Fruit fly (Drosophila melanogaster) whole organism, embryonic: ENCODE results near the gene Cep135.

Source experiments
- Ada2b ChIP-seq: fragments of 200-800 bp; sonication (Bioruptor generic); IDR thresholded peaks from 2 replicates; pipeline ENCODE4 v1.3.6; 2022; ENCODE audit warnings: missing biosample characterization, missing genetic modification characterization
- B-H1 ChIP-seq: fragments of 200-800 bp; sonication (Bioruptor generic); IDR thresholded peaks from 3 replicates; pipeline ENCODE4 v1.3.6; 2022; ENCODE audit warnings: missing biosample characterization, missing genetic modification characterization
- C15 ChIP-seq: fragments of 200-800 bp; sonication (Bioruptor generic); IDR thresholded peaks from 3 replicates; pipeline ENCODE4 v1.3.6; 2022; ENCODE audit warnings: missing biosample characterization, missing genetic modification characterization
- CG10321 ChIP-seq: fragments of 200-800 bp; sonication (Bioruptor generic); IDR thresholded peaks from 2 replicates; pipeline ENCODE4 v1.3.6; 2022; ENCODE audit warnings: missing biosample characterization, missing genetic modification characterization
- CG10543 ChIP-seq: fragments of 200-800 bp; sonication (Bioruptor generic); optimal IDR thresholded peaks from 3 replicates; lab custom pipeline; 2017; ENCODE audit warnings: missing biosample characterization, mild to moderate bottlenecking, missing genetic modification characterization, moderate library complexity
- CG10654 ChIP-seq: fragments of 200-800 bp; sonication (Bioruptor generic); optimal IDR thresholded peaks from 2 replicates; lab custom pipeline; 2016; ENCODE audit warnings: missing biosample characterization, missing genetic modification characterization
- CG11398 ChIP-seq: fragments of 200-800 bp; sonication (Bioruptor generic); optimal IDR thresholded peaks from 2 replicates; lab custom pipeline; 2016; ENCODE audit warnings: missing biosample characterization, missing genetic modification characterization
- CG1233 ChIP-seq: fragments of 200-800 bp; sonication (Bioruptor generic); optimal IDR thresholded peaks from 4 replicates; lab custom pipeline; 2018; ENCODE audit warnings: missing biosample characterization, mild to moderate bottlenecking, missing genetic modification characterization
- CG14965 ChIP-seq: fragments of 200-800 bp; sonication (Bioruptor generic); optimal IDR thresholded peaks from 2 replicates; lab custom pipeline; 2016; ENCODE audit warnings: missing biosample characterization, missing genetic modification characterization, borderline replicate concordance
- CG1529 ChIP-seq: fragments of 200-800 bp; sonication (Bioruptor generic); optimal IDR thresholded peaks from 3 replicates; lab custom pipeline; 2018; ENCODE audit warnings: missing biosample characterization, missing genetic modification characterization
- CG16863 ChIP-seq: fragments of 200-800 bp; sonication (Bioruptor generic); optimal IDR thresholded peaks from 3 replicates; lab custom pipeline; 2016; ENCODE audit warnings: missing biosample characterization, missing genetic modification characterization
- CG17186 ChIP-seq: fragments of 200-800 bp; sonication (Bioruptor generic); optimal IDR thresholded peaks from 3 replicates; lab custom pipeline; 2017; ENCODE audit warnings: missing biosample characterization, missing genetic modification reagents, missing genetic modification characterization
- CG17612 ChIP-seq: fragments of 200-800 bp; sonication (Bioruptor generic); IDR thresholded peaks from 2 replicates; pipeline ENCODE4 v1.3.6; 2022; ENCODE audit warnings: missing biosample characterization, missing genetic modification characterization
- CG2116 ChIP-seq: fragments of 200-800 bp; sonication (Bioruptor generic); optimal IDR thresholded peaks from 3 replicates; lab custom pipeline; 2018; ENCODE audit warnings: missing biosample characterization, mild to moderate bottlenecking, missing genetic modification characterization
- CG3163 ChIP-seq: fragments of 200-800 bp; sonication (Bioruptor generic); optimal IDR thresholded peaks from 3 replicates; lab custom pipeline; 2016; ENCODE audit warnings: missing biosample characterization, missing genetic modification characterization
- CG32772 ChIP-seq: fragments of 200-800 bp; sonication (Bioruptor generic); IDR thresholded peaks from 2 replicates; pipeline ENCODE4 v1.3.6; 2022; ENCODE audit warnings: missing biosample characterization, missing genetic modification characterization
- CG34224 ChIP-seq: fragments of 200-800 bp; sonication (Bioruptor generic); IDR thresholded peaks from 3 replicates; pipeline ENCODE4 v1.3.6; 2022; ENCODE audit warnings: missing biosample characterization, missing genetic modification characterization; ENCODE audit not compliant: partially characterized antibody
- CG4404 ChIP-seq: fragments of 200-800 bp; sonication (Bioruptor generic); IDR thresholded peaks from 2 replicates; pipeline ENCODE4 v1.3.6; 2022; ENCODE audit warnings: missing biosample characterization, missing genetic modification characterization
- CG7839 ChIP-seq: fragments of 200-800 bp; sonication (Bioruptor generic); optimal IDR thresholded peaks from 3 replicates; lab custom pipeline; 2018; ENCODE audit warnings: missing biosample characterization, mild to moderate bottlenecking, missing genetic modification characterization, moderate library complexity
- CG8281 ChIP-seq: fragments of 200-800 bp; sonication (Bioruptor generic); optimal IDR thresholded peaks from 2 replicates; lab custom pipeline; 2018; ENCODE audit warnings: missing biosample characterization, mild to moderate bottlenecking, missing genetic modification characterization, moderate library complexity
- CG8478 ChIP-seq: fragments of >200 bp; optimal IDR thresholded peaks from 2 replicates; lab custom pipeline; 2018
- CG8765 ChIP-seq: fragments of 200-800 bp; sonication (Bioruptor generic); IDR thresholded peaks from 2 replicates; pipeline ENCODE4 v1.3.6; 2022; ENCODE audit warnings: missing biosample characterization, missing genetic modification characterization
- CTCF ChIP-seq: fragments of 200-800 bp; sonication (Bioruptor generic); optimal IDR thresholded peaks from 2 replicates; lab custom pipeline; 2017; ENCODE audit warnings: missing biosample characterization, mild to moderate bottlenecking, missing genetic modification characterization, moderate library complexity
- CoRest ChIP-seq: fragments of 200-800 bp; sonication (Bioruptor generic); optimal IDR thresholded peaks from 3 replicates; lab custom pipeline; 2018; ENCODE audit warnings: missing biosample characterization, mild to moderate bottlenecking, missing genetic modification characterization, moderate library complexity
- D19B ChIP-seq: fragments of 200-800 bp; sonication (Bioruptor generic); optimal IDR thresholded peaks from 2 replicates; lab custom pipeline; 2017; ENCODE audit warnings: missing biosample characterization, mild to moderate bottlenecking, missing genetic modification characterization
- Dek ChIP-seq: fragments of 200-800 bp; sonication (Bioruptor generic); optimal IDR thresholded peaks from 3 replicates; lab custom pipeline; 2019; ENCODE audit warnings: missing biosample characterization, mild to moderate bottlenecking, missing genetic modification characterization, moderate library complexity
- Doc3 ChIP-seq: fragments of 200-800 bp; sonication (Bioruptor generic); IDR thresholded peaks from 3 replicates; pipeline ENCODE4 v1.3.6; 2022; ENCODE audit warnings: missing biosample characterization, missing genetic modification characterization; ENCODE audit not compliant: partially characterized antibody
- Dp ChIP-seq: fragments of 200-800 bp; sonication (Bioruptor generic); optimal IDR thresholded peaks from 2 replicates; lab custom pipeline; 2018; ENCODE audit warnings: missing biosample characterization, mild to moderate bottlenecking, missing genetic modification characterization, moderate library complexity
- Mes4 ChIP-seq: fragments of 200-800 bp; sonication (Bioruptor generic); optimal IDR thresholded peaks from 2 replicates; lab custom pipeline; 2016; ENCODE audit warnings: missing biosample characterization, missing genetic modification characterization
- Mrtf ChIP-seq: fragments of 200-800 bp; sonication (Bioruptor generic); IDR thresholded peaks from 3 replicates; pipeline ENCODE4 v1.3.6; 2022; ENCODE audit warnings: missing biosample characterization, missing genetic modification characterization
- TFAM ChIP-seq: fragments of 200-800 bp; sonication (Bioruptor generic); optimal IDR thresholded peaks from 2 replicates; lab custom pipeline; 2017; ENCODE audit warnings: missing biosample characterization, missing genetic modification characterization, inconsistent platforms
- ara ChIP-seq: fragments of 200-800 bp; sonication (Bioruptor generic); IDR thresholded peaks from 2 replicates; pipeline ENCODE4 v1.3.6; 2022; ENCODE audit warnings: missing biosample characterization, missing genetic modification characterization
- bsh ChIP-seq, 2 experiments: fragments of 200-800 bp; sonication (Bioruptor generic); optimal IDR thresholded peaks; 2 replicates each; lab custom pipeline; 2017 to 2018; ENCODE audit warnings: mild to moderate bottlenecking in 2 of 2, missing biosample characterization in 2 of 2, missing genetic modification characterization in 2 of 2, moderate library complexity in 1 of 2
- cwo ChIP-seq: fragments of 200-800 bp; sonication (Bioruptor generic); optimal IDR thresholded peaks from 3 replicates; lab custom pipeline; 2017; ENCODE audit warnings: missing biosample characterization, missing genetic modification characterization, mild to moderate bottlenecking, moderate library complexity, missing genetic modification reagents
- disco-r ChIP-seq: fragments of 200-800 bp; sonication (Bioruptor generic); optimal IDR thresholded peaks from 2 replicates; lab custom pipeline; 2016; ENCODE audit warnings: missing biosample characterization, missing genetic modification characterization
- fd64A ChIP-seq: fragments of 200-800 bp; sonication (Bioruptor generic); optimal IDR thresholded peaks from 3 replicates; lab custom pipeline; 2018; ENCODE audit warnings: missing biosample characterization, mild to moderate bottlenecking, missing genetic modification characterization
- fd96Cb ChIP-seq: fragments of 200-800 bp; sonication (Bioruptor generic); optimal IDR thresholded peaks from 2 replicates; lab custom pipeline; 2018; ENCODE audit warnings: missing biosample characterization, mild to moderate bottlenecking, missing genetic modification characterization, moderate library complexity
- gcm2 ChIP-seq: fragments of 200-800 bp; sonication (Bioruptor generic); optimal IDR thresholded peaks from 2 replicates; lab custom pipeline; 2016; ENCODE audit warnings: missing biosample characterization, missing genetic modification characterization
- gfzf ChIP-seq: fragments of 200-800 bp; sonication (Bioruptor generic); optimal IDR thresholded peaks from 2 replicates; lab custom pipeline; 2016; ENCODE audit warnings: missing biosample characterization, mild to moderate bottlenecking, missing genetic modification characterization, moderate library complexity
- grau ChIP-seq: fragments of 200-800 bp; optimal IDR thresholded peaks from 3 replicates; lab custom pipeline; 2019; ENCODE audit warnings: missing biosample characterization, mild to moderate bottlenecking, missing genetic modification characterization, moderate library complexity
- her ChIP-seq: fragments of 200-800 bp; sonication (Bioruptor generic); optimal IDR thresholded peaks from 2 replicates; lab custom pipeline; 2016; ENCODE audit warnings: missing biosample characterization, missing genetic modification characterization
- lov ChIP-seq, 2 experiments: fragments of 200-800 bp in 1 of 2; fragments of >200 bp in 1 of 2; sonication (Bioruptor generic) in 1 of 2; IDR thresholded peaks in 1 of 2; optimal IDR thresholded peaks in 1 of 2; 2 replicates in 1 of 2; 3 replicates in 1 of 2; pipeline versions ENCODE4 v1.3.6 to Lab custom; 2017 to 2022; ENCODE audit warnings: missing biosample characterization in 1 of 2, missing genetic modification characterization in 1 of 2
- oc ChIP-seq: fragments of 200-800 bp; sonication (Bioruptor generic); optimal IDR thresholded peaks from 2 replicates; lab custom pipeline; 2018; ENCODE audit warnings: missing biosample characterization, mild to moderate bottlenecking, missing genetic modification characterization, moderate library complexity
- pum ChIP-seq: fragments of 200-800 bp; sonication (Bioruptor generic); optimal IDR thresholded peaks from 2 replicates; lab custom pipeline; 2016; ENCODE audit warnings: missing biosample characterization, missing genetic modification characterization
- sens ChIP-seq: fragments of 200-800 bp; sonication (Bioruptor generic); peaks from one replicate; lab custom pipeline; 2016; ENCODE audit warnings: missing biosample characterization, missing genetic modification characterization
- sisA ChIP-seq: fragments of 200-800 bp; sonication (Bioruptor generic); IDR thresholded peaks from 2 replicates; pipeline ENCODE4 v1.3.6; 2022; ENCODE audit warnings: missing biosample characterization, missing genetic modification characterization
- toy ChIP-seq: fragments of 200-800 bp; sonication (Bioruptor generic); IDR thresholded peaks from 2 replicates; pipeline ENCODE4 v1.3.6; 2022; ENCODE audit warnings: missing biosample characterization, missing genetic modification characterization
- vnd ChIP-seq: fragments of 200-800 bp; sonication (Bioruptor generic); IDR thresholded peaks from 3 replicates; pipeline ENCODE4 v1.3.6; 2022; ENCODE audit warnings: missing biosample characterization, missing genetic modification characterization; ENCODE audit not compliant: partially characterized antibody
- wor ChIP-seq: fragments of 200-800 bp; sonication (Bioruptor generic); IDR thresholded peaks from 2 replicates; pipeline ENCODE4 v1.3.6; 2022; ENCODE audit warnings: missing biosample characterization, missing genetic modification characterization
- zfh2 ChIP-seq: fragments of 200-800 bp; sonication (Bioruptor generic); optimal IDR thresholded peaks from 2 replicates; lab custom pipeline; 2016; ENCODE audit warnings: missing biosample characterization, missing genetic modification characterization

Cep135 gene

dm6 chr3L:15143638-15144600 is 27.4 kb downstream of the Cep135 start, which contains the start of the genes CG32147 and Pex3 (continued):
- TF ChIP-seq CG10321 (GFP tag; lab: Robert Waterston, UW) (no peak), TFAM (GFP tag; lab: Kevin White, UChicago) (no peak), CG17186 (no peak), CG7839 (tag; lab: Kevin White, UChicago) (no peak), CG11398 (GFP tag; lab: Kevin White, UChicago) (no peak), CG8478 (lab: Kevin White, UChicago) (no peak), sens (GFP tag; lab: Kevin White, UChicago) (peak; percentile 69), CG34224 (GFP tag; lab: Robert Waterston, UW) (no peak), Dek (peak; percentile 1), her (no peak), CG17612 (GFP tag; lab: Robert Waterston, UW) (no peak), zfh2 (GFP tag; lab: Kevin White, UChicago) (no peak), oc (tag; lab: Kevin White, UChicago) (no peak), C15 (GFP tag; lab: Robert Waterston, UW) (no peak), gcm2 (GFP tag; lab: Kevin White, UChicago) (no peak), CG3163 (GFP tag; lab: Kevin White, UChicago) (no peak), wor (GFP tag; lab: Robert Waterston, UW) (no peak), Dp (GFP tag; lab: Kevin White, UChicago) (peak; percentile 53), disco-r (no peak), fd96Cb (no peak), CG10543 (GFP tag; lab: Kevin White, UChicago) (no peak), CG1529 (GFP tag; lab: Kevin White, UChicago) (no peak), Doc3 (GFP tag; lab: Robert Waterston, UW) (no peak), CG8765 (GFP tag; lab: Robert Waterston, UW) (no peak), CG8281 (tag; lab: Kevin White, UChicago) (no peak), vnd (no peak), B-H1 (GFP tag; lab: Robert Waterston, UW) (no peak), D19B (no peak), bsh (GFP tag; optimal IDR thresholded peaks at IDR 0.05; lab: Kevin White, UChicago) (no peak), CTCF (peak; percentile 68), CG32772 (no peak), fd64A (GFP tag; lab: Kevin White, UChicago) (no peak), lov (optimal IDR thresholded peaks at IDR 0.05; lab: Kevin White, UChicago) (no peak), lov (GFP tag; IDR thresholded peaks at IDR 0.05; lab: Robert Waterston, UW) (no peak), cwo (GFP tag; lab: Kevin White, UChicago) (no peak), CG1233 (GFP tag; lab: Kevin White, UChicago) (no peak), sisA (GFP tag; lab: Robert Waterston, UW) (no peak), grau (tag; lab: Kevin White, UChicago) (no peak), Ada2b (GFP tag; lab: Robert Waterston, UW) (no peak), CG16863 (GFP tag; lab: Kevin White, UChicago) (no peak), gfzf (GFP tag; lab: Kevin White, UChicago) (peak; percentile 89), pum (GFP tag; lab: Kevin White, UChicago) (no peak), CG10654 (no peak), CG14965 (GFP tag; lab: Kevin White, UChicago) (no peak), toy (GFP tag; lab: Robert Waterston, UW) (no peak), Mes4 (GFP tag; lab: Kevin White, UChicago) (no peak), CG2116 (peak; percentile 58), CG4404 (no peak), Mrtf (GFP tag; lab: Robert Waterston, UW) (no peak), CoRest (tag; lab: Kevin White, UChicago) (peak; percentile 40), ara (GFP tag; lab: Robert Waterston, UW) (no peak)
